Worm (Caenorhabditis elegans) whole organism, early embryonic: Measurements from ENCODE around the gene srv-1.

ENCODE experiments used
- B0310.2 ChIP-seq: sonication (generic microtip); optimal IDR thresholded peaks from 2 replicates; lab custom pipeline; 2016; ENCODE audit warnings: mild to moderate bottlenecking, missing genetic modification characterization, missing compliant biosample characterization
- F13C5.2 ChIP-seq: sonication (generic microtip); optimal IDR thresholded peaks from 2 replicates; lab custom pipeline; 2017; ENCODE audit warnings: mild to moderate bottlenecking, missing genetic modification characterization, inconsistent platforms, missing compliant biosample characterization
- aly-1 ChIP-seq: sonication (generic microtip); optimal IDR thresholded peaks from 2 replicates; lab custom pipeline; 2016; ENCODE audit warnings: missing genetic modification characterization, missing compliant biosample characterization
- ama-1 ChIP-seq: fragments of 150-350 bp; optimal IDR thresholded peaks from 2 replicates; lab custom pipeline; 2014
- ceh-13 ChIP-seq: fragments of 200-800 bp; sonication (Bioruptor generic); optimal IDR thresholded peaks from 2 replicates; lab custom pipeline; 2018; ENCODE audit warnings: mild to moderate bottlenecking, missing genetic modification characterization, missing compliant biosample characterization
- ceh-36 ChIP-seq: sonication (generic microtip); optimal IDR thresholded peaks from 2 replicates; lab custom pipeline; 2016; ENCODE audit warnings: missing genetic modification characterization, inconsistent platforms, missing compliant biosample characterization
- ets-7 ChIP-seq: sonication (generic microtip); optimal IDR thresholded peaks from 2 replicates; lab custom pipeline; 2016; ENCODE audit warnings: missing genotype, missing genetic modification characterization, missing compliant biosample characterization
- flt-1 ChIP-seq: fragments of 200-800 bp; sonication (Bioruptor generic); IDR thresholded peaks from 2 replicates; pipeline ENCODE4 v1.3.6; 2022; ENCODE audit warnings: missing genetic modification characterization, missing compliant biosample characterization
- hmbx-1 ChIP-seq: sonication (generic microtip); optimal IDR thresholded peaks from 2 replicates; lab custom pipeline; 2016; ENCODE audit warnings: mild to moderate bottlenecking, missing genetic modification characterization, missing compliant biosample characterization
- hmg-4 ChIP-seq: fragments of 200-800 bp; sonication (Bioruptor generic); optimal IDR thresholded peaks from 2 replicates; lab custom pipeline; 2018; ENCODE audit warnings: mild to moderate bottlenecking, missing genetic modification characterization, missing compliant biosample characterization
- hnd-1 ChIP-seq: sonication (generic microtip); optimal IDR thresholded peaks from 2 replicates; lab custom pipeline; 2016; ENCODE audit warnings: missing genetic modification characterization, missing compliant biosample characterization
- pes-1 ChIP-seq: fragments of 200-800 bp; sonication (Bioruptor generic); IDR thresholded peaks from 2 replicates; pipeline ENCODE4 v1.3.6; 2022; ENCODE audit warnings: missing genetic modification reagents, missing genetic modification characterization, missing compliant biosample characterization
- scrt-1 ChIP-seq: fragments of 200-800 bp; sonication (Bioruptor generic); IDR thresholded peaks from 2 replicates; pipeline ENCODE4 v1.3.6; 2022; ENCODE audit warnings: missing genetic modification characterization, missing compliant biosample characterization
- sea-1 ChIP-seq: fragments of 200-800 bp; sonication (Bioruptor generic); conservative IDR thresholded peaks from 2 replicates; pipeline ENCODE4 v1.3.6; 2022; ENCODE audit warnings: missing genetic modification characterization, missing compliant biosample characterization
- tbx-11 ChIP-seq: fragments of 200-800 bp; sonication (Bioruptor generic); IDR thresholded peaks from 2 replicates; pipeline ENCODE4 v1.3.6; 2022; ENCODE audit warnings: missing genetic modification characterization, missing compliant biosample characterization
- tbx-37 ChIP-seq: fragments of 200-800 bp; sonication (Bioruptor generic); conservative IDR thresholded peaks from 2 replicates; pipeline ENCODE4 v1.3.6; 2022; ENCODE audit warnings: missing genetic modification reagents, missing genetic modification characterization, missing compliant biosample characterization
- tra-4 ChIP-seq: sonication (generic microtip); optimal IDR thresholded peaks from 2 replicates; lab custom pipeline; 2017; ENCODE audit warnings: missing genetic modification characterization, missing compliant biosample characterization

srv-1 gene

DNA sequence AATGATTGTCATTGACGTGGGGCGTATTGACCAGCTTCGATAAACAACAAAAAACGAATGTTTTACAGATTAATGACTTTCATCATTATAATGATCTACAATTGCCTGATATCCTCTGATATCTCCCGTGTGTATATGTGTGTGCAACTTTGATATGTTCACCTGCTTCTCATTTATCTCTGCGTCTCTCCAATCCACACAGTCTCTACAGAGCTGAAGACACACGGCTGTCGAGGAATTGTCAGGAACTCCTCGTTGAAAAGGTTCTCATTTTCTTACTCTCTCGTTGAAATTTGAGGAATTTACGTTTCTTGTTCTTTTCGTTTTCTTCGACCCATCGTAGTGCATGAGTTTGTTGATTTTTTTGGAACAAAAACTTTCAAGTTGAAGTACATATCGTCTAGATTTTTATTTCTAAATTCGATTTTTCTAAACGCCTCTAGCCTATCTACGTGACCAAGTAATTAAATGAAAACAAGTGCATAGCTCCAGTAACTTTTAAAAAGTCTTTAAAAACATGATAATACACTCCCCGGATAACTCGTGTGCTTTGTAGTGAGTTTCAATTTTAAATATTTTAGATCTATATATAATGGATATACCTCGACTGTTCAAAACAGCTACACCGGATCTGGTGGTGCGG, 29.7 kb upstream of the srv-1 start, which contains the start of gene ten-1:
ten-1 (plus strand) TSS at position 593 of the 643 bp plus-strand sequence.
- no peak for TF ChIP-seq scrt-1 (GFP tag; lab: Robert Waterston, UW)
- TF ChIP-seq tra-4: no peak
- no peak for TF ChIP-seq tbx-37
- no peak for TF ChIP-seq ceh-36 (tag; lab: Kevin White, UChicago)
- no peak for TF ChIP-seq aly-1 (tag; lab: Kevin White, UChicago)
- no peak for TF ChIP-seq tbx-11 (GFP tag; lab: Robert Waterston, UW)
- no peak for TF ChIP-seq ama-1 (lab: Kevin White, UChicago)
- TF ChIP-seq sea-1 (GFP tag; lab: Robert Waterston, UW): no peak
- TF ChIP-seq flt-1 (GFP tag; lab: Robert Waterston, UW): no peak
- TF ChIP-seq F13C5.2 (tag; lab: Kevin White, UChicago): no peak
- no peak for TF ChIP-seq hmbx-1
- no peak for TF ChIP-seq ceh-13 (GFP tag; lab: Kevin White, UChicago)
- no peak for TF ChIP-seq B0310.2 (tag; lab: Kevin White, UChicago)
- no peak for TF ChIP-seq pes-1 (GFP tag; lab: Robert Waterston, UW)
- no peak for TF ChIP-seq hmg-4 (GFP tag; lab: Kevin White, UChicago)
- no peak for TF ChIP-seq hnd-1 (tag; lab: Kevin White, UChicago)

DNA sequence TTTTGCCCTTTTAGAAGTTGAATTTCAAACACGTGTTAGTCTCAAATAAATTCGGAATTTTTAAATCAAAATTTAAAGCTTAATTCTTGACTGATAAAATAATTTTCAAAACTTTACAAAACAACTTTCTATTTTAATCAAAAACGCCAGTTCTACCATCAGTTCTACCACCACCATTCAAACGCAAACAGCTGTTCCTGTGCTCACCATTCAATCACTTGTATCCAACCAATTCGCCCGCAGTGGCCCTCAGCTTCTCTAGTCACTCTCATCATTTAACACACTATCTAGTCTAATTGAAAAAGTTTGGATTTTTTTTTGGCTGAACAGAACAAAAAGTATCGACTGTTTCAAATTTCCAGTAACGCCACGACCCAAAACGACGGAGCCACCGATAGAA, 27.4 kb upstream of the srv-1 start:
- no peak for TF ChIP-seq pes-1 (GFP tag; lab: Robert Waterston, UW)
- no peak for TF ChIP-seq scrt-1 (GFP tag; lab: Robert Waterston, UW)
- no peak for TF ChIP-seq ceh-13 (GFP tag; lab: Kevin White, UChicago)
- no peak for TF ChIP-seq aly-1 (tag; lab: Kevin White, UChicago)
- no peak for TF ChIP-seq tbx-11 (GFP tag; lab: Robert Waterston, UW)
- no peak for TF ChIP-seq ama-1 (lab: Kevin White, UChicago)
- TF ChIP-seq hnd-1 (tag; lab: Kevin White, UChicago): no peak
- TF ChIP-seq flt-1 (GFP tag; lab: Robert Waterston, UW): no peak
- no peak for TF ChIP-seq tra-4
- no peak for TF ChIP-seq B0310.2 (tag; lab: Kevin White, UChicago)
- no peak for TF ChIP-seq tbx-37

DNA sequence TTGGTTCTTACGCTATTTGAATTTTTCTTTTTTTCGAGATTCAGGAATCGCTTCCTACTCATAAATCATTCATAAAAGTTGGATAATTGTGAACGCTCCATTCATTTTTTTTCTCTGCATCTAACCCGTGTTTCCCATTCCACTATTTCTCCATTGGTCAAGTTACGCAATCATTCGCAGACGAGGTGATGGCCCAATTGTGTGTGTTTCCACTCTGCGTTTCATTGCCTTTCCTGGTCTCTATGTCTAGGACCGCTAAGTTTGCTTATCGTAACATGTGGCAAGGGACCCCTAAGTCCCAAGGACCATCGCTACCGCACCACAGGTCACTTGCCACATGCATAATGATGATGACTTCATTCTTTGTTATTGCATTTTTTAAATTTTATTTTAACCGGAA, 24.0 kb upstream of the srv-1 start:
- TF ChIP-seq flt-1 (GFP tag; lab: Robert Waterston, UW) (no peak), ceh-36 (tag; lab: Kevin White, UChicago) (no peak), F13C5.2 (tag; lab: Kevin White, UChicago) (no peak), B0310.2 (tag; lab: Kevin White, UChicago) (no peak), hmg-4 (GFP tag; lab: Kevin White, UChicago) (no peak), sea-1 (GFP tag; lab: Robert Waterston, UW) (no peak), aly-1 (tag; lab: Kevin White, UChicago) (no peak)

DNA sequence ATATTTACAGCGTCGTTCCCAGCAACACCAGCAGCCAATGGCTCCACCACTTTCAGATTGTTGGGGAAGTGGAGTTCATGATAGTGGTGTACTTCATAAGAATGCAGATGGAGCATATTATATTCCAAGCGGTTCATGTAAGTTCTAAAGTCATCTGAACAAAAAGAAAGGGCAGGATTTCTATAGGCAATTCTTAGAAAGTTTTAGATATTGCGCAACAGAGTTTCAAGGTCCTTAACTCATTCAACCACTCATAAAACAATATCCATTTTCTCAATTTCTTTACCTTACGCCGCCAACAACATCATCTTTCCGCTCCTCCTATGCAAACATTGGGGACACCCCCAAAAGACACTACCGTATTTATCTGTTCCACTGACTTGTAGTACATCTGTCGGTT, 18.9 kb upstream of the srv-1 start:
- TF ChIP-seq flt-1 (GFP tag; lab: Robert Waterston, UW): no peak
- TF ChIP-seq ceh-36 (tag; lab: Kevin White, UChicago): no peak
- 0 out of 2 replicates have a peak, but pooled peaks have one; percentile 28 for TF ChIP-seq pes-1 (GFP tag; lab: Robert Waterston, UW)
- TF ChIP-seq hmbx-1: no peak
- no peak for TF ChIP-seq ets-7 (tag; lab: Kevin White, UChicago)

ce11 chrIII:6837320-6837719, 12.9 kb upstream of the srv-1 start:
- TF ChIP-seq aly-1 (tag; lab: Kevin White, UChicago) (no peak), sea-1 (GFP tag; lab: Robert Waterston, UW) (no peak), hmbx-1 (no peak), tra-4 (no peak), F13C5.2 (tag; lab: Kevin White, UChicago) (no peak), ceh-13 (GFP tag; lab: Kevin White, UChicago) (no peak), hmg-4 (GFP tag; lab: Kevin White, UChicago) (no peak), ama-1 (lab: Kevin White, UChicago) (no peak), hnd-1 (tag; lab: Kevin White, UChicago) (no peak), B0310.2 (tag; lab: Kevin White, UChicago) (no peak), pes-1 (GFP tag; lab: Robert Waterston, UW) (no peak), flt-1 (GFP tag; lab: Robert Waterston, UW) (no peak), ceh-36 (tag; lab: Kevin White, UChicago) (no peak), tbx-11 (GFP tag; lab: Robert Waterston, UW) (no peak), tbx-37 (no peak), scrt-1 (GFP tag; lab: Robert Waterston, UW) (no peak), ets-7 (tag; lab: Kevin White, UChicago) (no peak)

DNA sequence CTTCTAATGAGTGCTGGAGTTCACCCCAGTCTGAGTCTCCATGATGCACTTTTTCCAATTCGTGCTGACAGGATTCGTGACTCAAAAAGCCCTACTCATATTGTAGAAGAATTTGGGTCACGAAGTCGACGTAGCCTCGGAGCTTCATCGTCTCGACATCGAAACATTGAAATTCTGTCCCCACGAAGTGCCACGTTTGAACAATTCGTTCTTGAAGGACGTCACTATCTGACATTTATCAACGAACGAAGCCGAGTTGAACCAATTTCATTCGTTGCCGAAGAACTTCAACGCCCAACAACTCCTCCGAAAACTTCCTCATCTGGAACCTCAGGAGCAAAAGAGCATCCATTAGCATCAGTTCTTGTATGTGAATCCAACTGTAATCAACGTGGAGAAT, 11.1 kb upstream of the srv-1 start:
- no peak for TF ChIP-seq hnd-1 (tag; lab: Kevin White, UChicago)
- TF ChIP-seq ama-1 (lab: Kevin White, UChicago): no peak
- TF ChIP-seq scrt-1 (GFP tag; lab: Robert Waterston, UW): no peak

ce11 chrIII:6848654-6849204, 1.5 kb upstream of the srv-1 start, which contains the start of gene dhhc-5:
Gene dhhc-5 (minus strand): TSS chrIII:6849059.
- TF ChIP-seq flt-1 (GFP tag; lab: Robert Waterston, UW): no peak
- TF ChIP-seq ceh-36 (tag; lab: Kevin White, UChicago): no peak
- no peak for TF ChIP-seq aly-1 (tag; lab: Kevin White, UChicago)
- TF ChIP-seq tbx-11 (GFP tag; lab: Robert Waterston, UW): no peak
- TF ChIP-seq ets-7 (tag; lab: Kevin White, UChicago): no peak
- TF ChIP-seq tbx-37: no peak
- no peak for TF ChIP-seq hnd-1 (tag; lab: Kevin White, UChicago)
